Worm (Caenorhabditis elegans) whole organism, mixed stage, embryonic: Measurements from ENCODE around the gene Y94H6A.3.

Experiments
- blmp-1 ChIP-seq: fragments of 150-350 bp; optimal IDR thresholded peaks from 2 replicates; lab custom pipeline; 2014; ENCODE audit warnings: missing biosample characterization, missing genetic modification characterization
- elt-3 ChIP-seq: fragments of 150-350 bp; optimal IDR thresholded peaks from 2 replicates; lab custom pipeline; 2014; ENCODE audit warnings: missing biosample characterization, missing genetic modification characterization
- hlh-1 ChIP-seq: fragments of 150-350 bp; optimal IDR thresholded peaks from 2 replicates; lab custom pipeline; 2014; ENCODE audit warnings: missing biosample characterization, missing genetic modification reagents, missing genetic modification characterization
- nhr-76 ChIP-seq: sonication (generic microtip); optimal IDR thresholded peaks from 2 replicates; lab custom pipeline; 2017; ENCODE audit warnings: missing biosample characterization, missing genetic modification characterization
- snpc-4 ChIP-seq: fragments of 150-350 bp; optimal IDR thresholded peaks from 2 replicates; lab custom pipeline; 2014; ENCODE audit warnings: missing biosample characterization, missing genetic modification characterization
- unc-39 ChIP-seq: fragments of 150-350 bp; optimal IDR thresholded peaks from 2 replicates; lab custom pipeline; 2014; ENCODE audit warnings: missing biosample characterization, missing genetic modification characterization

ce11 chrIV:2650031-2650430, 26.3 kb upstream of the Y94H6A.3 start:
- TF ChIP-seq elt-3 (tag; lab: Kevin White, UChicago) (no peak), nhr-76 (tag; lab: Kevin White, UChicago) (no peak), hlh-1 (tag; lab: Kevin White, UChicago) (no peak), blmp-1 (no peak), unc-39 (tag; lab: Kevin White, UChicago) (no peak), snpc-4 (no peak)
